Fruit fly (Drosophila melanogaster) whole organism, embryonic: Measurements from ENCODE around the gene CG32147.

Source experiments
- CG11247 ChIP-seq: fragments of 200-800 bp; sonication (Bioruptor generic); IDR thresholded peaks from 2 replicates; pipeline ENCODE4 v1.3.6; 2022; ENCODE audit warnings: missing biosample characterization, missing genetic modification characterization
- CG11398 ChIP-seq: fragments of 200-800 bp; sonication (Bioruptor generic); optimal IDR thresholded peaks from 2 replicates; lab custom pipeline; 2016; ENCODE audit warnings: missing biosample characterization, missing genetic modification characterization
- CG12155 ChIP-seq: fragments of 200-800 bp; sonication (Bioruptor generic); optimal IDR thresholded peaks from 3 replicates; lab custom pipeline; 2016; ENCODE audit warnings: missing biosample characterization, missing genetic modification characterization
- CG14710 ChIP-seq: fragments of 200-800 bp; sonication (Bioruptor generic); optimal IDR thresholded peaks from 3 replicates; lab custom pipeline; 2019; ENCODE audit warnings: missing biosample characterization, mild to moderate bottlenecking, missing genetic modification characterization, moderate library complexity
- CG14965 ChIP-seq: fragments of 200-800 bp; sonication (Bioruptor generic); optimal IDR thresholded peaks from 2 replicates; lab custom pipeline; 2016; ENCODE audit warnings: missing biosample characterization, missing genetic modification characterization, borderline replicate concordance
- CG15514 ChIP-seq: fragments of 200-800 bp; sonication (Bioruptor generic); optimal IDR thresholded peaks from 3 replicates; lab custom pipeline; 2017; ENCODE audit warnings: missing biosample characterization, missing genetic modification characterization, mild to moderate bottlenecking, moderate library complexity, missing genetic modification reagents
- CG17912 ChIP-seq: fragments of 200-800 bp; sonication (Bioruptor generic); optimal IDR thresholded peaks from 2 replicates; lab custom pipeline; 2018; ENCODE audit warnings: missing biosample characterization, mild to moderate bottlenecking, missing genetic modification characterization
- CG18262 ChIP-seq: fragments of 200-800 bp; optimal IDR thresholded peaks from 3 replicates; lab custom pipeline; 2019; ENCODE audit warnings: missing biosample characterization, mild to moderate bottlenecking, missing genetic modification characterization, moderate library complexity
- CG1832 ChIP-seq: fragments of 200-800 bp; sonication (Bioruptor generic); optimal IDR thresholded peaks from 2 replicates; lab custom pipeline; 2017; ENCODE audit warnings: missing biosample characterization, mild to moderate bottlenecking, missing genetic modification characterization, inconsistent platforms
- CG18599 ChIP-seq: fragments of 200-800 bp; sonication (Bioruptor generic); optimal IDR thresholded peaks from 3 replicates; lab custom pipeline; 2017; ENCODE audit warnings: missing biosample characterization, missing genetic modification characterization, mild to moderate bottlenecking, moderate library complexity, missing genetic modification reagents
- CG2116 ChIP-seq: fragments of 200-800 bp; sonication (Bioruptor generic); optimal IDR thresholded peaks from 3 replicates; lab custom pipeline; 2018; ENCODE audit warnings: missing biosample characterization, mild to moderate bottlenecking, missing genetic modification characterization
- CG31441 ChIP-seq: fragments of 200-800 bp; sonication (Bioruptor generic); IDR thresholded peaks from 2 replicates; pipeline ENCODE4 v1.3.6; 2022; ENCODE audit warnings: missing biosample characterization, missing genetic modification characterization
- CG3847 ChIP-seq: fragments of 200-800 bp; sonication (Bioruptor generic); IDR thresholded peaks from 2 replicates; pipeline ENCODE4 v1.3.6; 2022; ENCODE audit warnings: missing biosample characterization, missing genetic modification characterization
- CG4617 ChIP-seq: fragments of 200-800 bp; sonication (Bioruptor generic); optimal IDR thresholded peaks from 3 replicates; lab custom pipeline; 2016; ENCODE audit warnings: missing biosample characterization, missing genetic modification characterization, borderline replicate concordance
- CG6791 ChIP-seq: fragments of 200-800 bp; sonication (Bioruptor generic); IDR thresholded peaks from 3 replicates; pipeline ENCODE4 v1.3.6; 2022; ENCODE audit warnings: missing biosample characterization, missing genetic modification characterization; ENCODE audit not compliant: partially characterized antibody
- CG6813 ChIP-seq: fragments of 200-800 bp; sonication (Bioruptor generic); optimal IDR thresholded peaks from 2 replicates; lab custom pipeline; 2017; ENCODE audit warnings: missing biosample characterization, missing genetic modification characterization, mild to moderate bottlenecking, moderate library complexity, missing genetic modification reagents
- CG7271 ChIP-seq: fragments of 200-800 bp; sonication (Bioruptor generic); optimal IDR thresholded peaks from 2 replicates; lab custom pipeline; 2018; ENCODE audit warnings: missing biosample characterization, mild to moderate bottlenecking, missing genetic modification characterization, moderate library complexity
- CG7963 ChIP-seq: fragments of 200-800 bp; sonication (Bioruptor generic); IDR thresholded peaks from 3 replicates; pipeline ENCODE4 v1.3.6; 2022; ENCODE audit warnings: missing biosample characterization, missing genetic modification characterization; ENCODE audit not compliant: partially characterized antibody
- CG8359 ChIP-seq: fragments of 200-800 bp; sonication (Bioruptor generic); optimal IDR thresholded peaks from 2 replicates; lab custom pipeline; 2017; ENCODE audit warnings: missing biosample characterization, mild to moderate bottlenecking, missing genetic modification characterization, borderline replicate concordance
- CG9817 ChIP-seq: fragments of 200-800 bp; sonication (Bioruptor generic); optimal IDR thresholded peaks from 2 replicates; lab custom pipeline; 2018; ENCODE audit warnings: missing biosample characterization, mild to moderate bottlenecking, missing genetic modification characterization, moderate library complexity
- CoRest ChIP-seq: fragments of 200-800 bp; sonication (Bioruptor generic); optimal IDR thresholded peaks from 3 replicates; lab custom pipeline; 2018; ENCODE audit warnings: missing biosample characterization, mild to moderate bottlenecking, missing genetic modification characterization, moderate library complexity
- Dbx ChIP-seq: fragments of 200-800 bp; sonication (Bioruptor generic); IDR thresholded peaks from 3 replicates; pipeline ENCODE4 v1.3.6; 2022; ENCODE audit warnings: missing biosample characterization, missing genetic modification characterization
- Dll ChIP-seq: fragments of 200-800 bp; sonication (Bioruptor generic); IDR thresholded peaks from 4 replicates; pipeline ENCODE4 v1.3.6; 2022; ENCODE audit warnings: missing biosample characterization, missing genetic modification characterization; ENCODE audit not compliant: partially characterized antibody
- Ets97D ChIP-seq: fragments of 200-800 bp; sonication (Bioruptor generic); optimal IDR thresholded peaks from 3 replicates; lab custom pipeline; 2016; ENCODE audit warnings: missing biosample characterization, missing genetic modification characterization
- Fer3 ChIP-seq: fragments of 200-800 bp; sonication (Bioruptor generic); optimal IDR thresholded peaks from 2 replicates; lab custom pipeline; 2018; ENCODE audit warnings: missing biosample characterization, mild to moderate bottlenecking, missing genetic modification characterization, moderate library complexity
- Hand ChIP-seq: fragments of 200-800 bp; sonication (Bioruptor generic); optimal IDR thresholded peaks from 2 replicates; lab custom pipeline; 2017; ENCODE audit warnings: mild to moderate bottlenecking, missing biosample characterization, missing genetic modification reagents, missing genetic modification characterization
- Hsf ChIP-seq: fragments of 200-800 bp; sonication (Bioruptor generic); optimal IDR thresholded peaks from 3 replicates; lab custom pipeline; 2016; ENCODE audit warnings: missing biosample characterization, missing genetic modification characterization
- Lhr ChIP-seq: fragments of 200-800 bp; sonication (Bioruptor generic); optimal IDR thresholded peaks from 3 replicates; lab custom pipeline; 2017; ENCODE audit warnings: mild to moderate bottlenecking, missing biosample characterization, missing genetic modification reagents, missing genetic modification characterization
- Neu2 ChIP-seq: fragments of 200-800 bp; sonication (Bioruptor generic); optimal IDR thresholded peaks from 3 replicates; lab custom pipeline; 2016; ENCODE audit warnings: missing biosample characterization, missing genetic modification characterization, borderline replicate concordance
- Nf-YA ChIP-seq: fragments of 200-800 bp; sonication (Bioruptor generic); IDR thresholded peaks from 2 replicates; pipeline ENCODE4 v1.3.6; 2022; ENCODE audit warnings: missing biosample characterization, missing genetic modification characterization
- Optix ChIP-seq: fragments of 200-800 bp; sonication (Bioruptor generic); IDR thresholded peaks from 3 replicates; pipeline ENCODE4 v1.3.6; 2022; ENCODE audit warnings: missing biosample characterization, missing genetic modification characterization
- Ravus ChIP-seq: fragments of 200-800 bp; sonication (Bioruptor generic); IDR thresholded peaks from 2 replicates; pipeline ENCODE4 v1.3.6; 2022; ENCODE audit warnings: missing biosample characterization, missing genetic modification characterization
- Six4 ChIP-seq: fragments of 200-800 bp; sonication (Bioruptor generic); optimal IDR thresholded peaks from 2 replicates; lab custom pipeline; 2016; ENCODE audit warnings: missing biosample characterization, missing genetic modification characterization
- Sox102F ChIP-seq: fragments of 200-800 bp; sonication (Bioruptor generic); optimal IDR thresholded peaks from 2 replicates; lab custom pipeline; 2018; ENCODE audit warnings: missing biosample characterization, mild to moderate bottlenecking, missing genetic modification characterization, moderate library complexity
- Sry-δ ChIP-seq: fragments of 200-800 bp; sonication (Bioruptor generic); optimal IDR thresholded peaks from 2 replicates; lab custom pipeline; 2016; ENCODE audit warnings: missing biosample characterization, missing genetic modification characterization
- YL-1 ChIP-seq: fragments of 200-800 bp; sonication (Bioruptor generic); optimal IDR thresholded peaks from 3 replicates; lab custom pipeline; 2017; ENCODE audit warnings: missing biosample characterization, mild to moderate bottlenecking, missing genetic modification characterization
- aop ChIP-seq: fragments of 200-800 bp; sonication (Bioruptor generic); IDR thresholded peaks from 2 replicates; pipeline ENCODE4 v1.3.6; 2022; ENCODE audit warnings: missing biosample characterization, missing genetic modification characterization
- ara ChIP-seq: fragments of 200-800 bp; sonication (Bioruptor generic); IDR thresholded peaks from 2 replicates; pipeline ENCODE4 v1.3.6; 2022; ENCODE audit warnings: missing biosample characterization, missing genetic modification characterization
- br ChIP-seq: fragments of >200 bp; optimal IDR thresholded peaks from 2 replicates; lab custom pipeline; 2017
- croc ChIP-seq: fragments of 200-800 bp; sonication (Bioruptor generic); conservative IDR thresholded peaks from 3 replicates; pipeline ENCODE4 v1.3.6; 2022; ENCODE audit warnings: missing biosample characterization, missing genetic modification characterization
- ftz-f1 ChIP-seq: fragments of 200-800 bp; sonication (Bioruptor generic); optimal IDR thresholded peaks from 2 replicates; lab custom pipeline; 2016; ENCODE audit warnings: missing biosample characterization, missing genetic modification characterization
- gfzf ChIP-seq: fragments of 200-800 bp; sonication (Bioruptor generic); optimal IDR thresholded peaks from 2 replicates; lab custom pipeline; 2016; ENCODE audit warnings: missing biosample characterization, mild to moderate bottlenecking, missing genetic modification characterization, moderate library complexity
- kay ChIP-seq: fragments of 200-800 bp; sonication (Bioruptor generic); optimal IDR thresholded peaks from 2 replicates; lab custom pipeline; 2016; ENCODE audit warnings: missing biosample characterization, missing genetic modification characterization
- nerfin-2 ChIP-seq: fragments of 200-800 bp; sonication (Bioruptor generic); IDR thresholded peaks from 2 replicates; pipeline ENCODE4 v1.3.6; 2022; ENCODE audit warnings: missing biosample characterization, missing genetic modification characterization; ENCODE audit not compliant: partially characterized antibody
- otp ChIP-seq: fragments of 200-800 bp; sonication (Bioruptor generic); IDR thresholded peaks from 3 replicates; pipeline ENCODE4, ENCODE4 v1.3.6; 2022; ENCODE audit warnings: missing biosample characterization, missing genetic modification characterization
- psq ChIP-seq: fragments of 200-800 bp; sonication (Bioruptor generic); optimal IDR thresholded peaks from 2 replicates; lab custom pipeline; 2017; ENCODE audit warnings: missing biosample characterization, missing genetic modification characterization
- pzg ChIP-seq: fragments of 200-800 bp; sonication (Bioruptor generic); optimal IDR thresholded peaks from 3 replicates; lab custom pipeline; 2018; ENCODE audit warnings: missing biosample characterization, mild to moderate bottlenecking, missing genetic modification characterization, moderate library complexity
- run ChIP-seq: fragments of 200-800 bp; sonication (Bioruptor generic); optimal IDR thresholded peaks from 3 replicates; lab custom pipeline; 2018; ENCODE audit warnings: missing biosample characterization, mild to moderate bottlenecking, missing genetic modification characterization
- trem ChIP-seq: fragments of 200-800 bp; optimal IDR thresholded peaks from 3 replicates; lab custom pipeline; 2019; ENCODE audit warnings: missing biosample characterization, mild to moderate bottlenecking, missing genetic modification characterization, moderate library complexity
- wdn ChIP-seq: fragments of 200-800 bp; sonication (Bioruptor generic); IDR thresholded peaks from 2 replicates; pipeline ENCODE4 v1.3.6; 2022; ENCODE audit warnings: missing biosample characterization, missing genetic modification characterization

Gene CG32147

dm6 chr3L:15161549-15161948, 17.7 kb upstream of the CG32147 start, which contains the start of gene CG6878 (continued):
- TF ChIP-seq YL-1 (GFP tag; lab: Kevin White, UChicago) (peak; percentile 86), CG4617 (GFP tag; lab: Kevin White, UChicago) (peak; percentile 67), Hand (GFP tag; lab: Kevin White, UChicago) (no peak), Optix (GFP tag; lab: Robert Waterston, UW) (no peak), CG17912 (peak; percentile 68), ftz-f1 (GFP tag; lab: Kevin White, UChicago) (no peak), CG11247 (GFP tag; lab: Robert Waterston, UW) (no peak), croc (GFP tag; lab: Robert Waterston, UW) (no peak), CG31441 (GFP tag; lab: Robert Waterston, UW) (no peak; the same call in 1 of the 2 replicates), CG18262 (peak; percentile 21), psq (no peak), Dbx (GFP tag; lab: Robert Waterston, UW) (0 out of 3 replicates have a peak, but pooled peaks have one; percentile 31), CG1832 (GFP tag; lab: Kevin White, UChicago) (no peak), CoRest (tag; lab: Kevin White, UChicago) (peak; percentile 47), Dll (no peak; the same call in 3 of the 4 replicates), CG14710 (peak; percentile 53), CG6813 (peak; percentile 30), pzg (GFP tag; lab: Kevin White, UChicago) (peak; percentile 78), CG3847 (GFP tag; lab: Robert Waterston, UW) (peak; percentile 49; the same call in 1 of the 2 replicates), Neu2 (GFP tag; lab: Kevin White, UChicago) (no peak), CG14965 (GFP tag; lab: Kevin White, UChicago) (no peak), Fer3 (peak; percentile 2), CG2116 (GFP tag; lab: Kevin White, UChicago) (peak; percentile 42), Sox102F (GFP tag; lab: Kevin White, UChicago) (no peak), Nf-YA (GFP tag; lab: Robert Waterston, UW) (no peak), run (tag; lab: Kevin White, UChicago) (no peak), CG12155 (peak; percentile 70), gfzf (GFP tag; lab: Kevin White, UChicago) (peak; percentile 6), CG11398 (GFP tag; lab: Kevin White, UChicago) (no peak), CG7963 (no peak), Sry-δ (GFP tag; lab: Kevin White, UChicago) (peak; percentile 16), CG7271 (tag; lab: Kevin White, UChicago) (no peak), nerfin-2 (no peak), CG6791 (GFP tag; lab: Robert Waterston, UW) (no peak), CG9817 (tag; lab: Kevin White, UChicago) (peak; percentile 29), Ets97D (peak; percentile 71), ara (GFP tag; lab: Robert Waterston, UW) (no peak), wdn (GFP tag; lab: Robert Waterston, UW) (no peak), aop (GFP tag; lab: Robert Waterston, UW) (no peak), br (no peak), kay (GFP tag; lab: Kevin White, UChicago) (no peak), Six4 (GFP tag; lab: Kevin White, UChicago) (no peak), otp (GFP tag; lab: Robert Waterston, UW) (peak; percentile 25; the same call in 1 of the 3 replicates), trem (peak; percentile 74), CG8359 (GFP tag; lab: Kevin White, UChicago) (no peak), Hsf (peak; percentile 2), CG18599 (no peak), CG15514 (GFP tag; lab: Kevin White, UChicago) (peak; percentile 67), Ravus (GFP tag; lab: Robert Waterston, UW) (no peak), Lhr (GFP tag; lab: Kevin White, UChicago) (peak; percentile 54)
